Worm (Caenorhabditis elegans) whole organism, L1 larva: ENCODE data around the gene T01B11.1.

Source experiments
- C16A3.4 ChIP-seq: fragments of 150-350 bp; optimal IDR thresholded peaks from 2 replicates; lab custom pipeline; 2014; ENCODE audit warnings: missing biosample characterization, missing genetic modification characterization
- F16B12.6 ChIP-seq: fragments of 150-350 bp; optimal IDR thresholded peaks from 2 replicates; lab custom pipeline; 2014; ENCODE audit warnings: missing biosample characterization, missing genetic modification characterization
- alr-1 ChIP-seq: fragments of 200-800 bp; sonication (Bioruptor generic); optimal IDR thresholded peaks from 2 replicates; lab custom pipeline; 2018; ENCODE audit warnings: borderline replicate concordance, mild to moderate bottlenecking, missing genetic modification characterization, missing compliant biosample characterization
- ceh-63 ChIP-seq: fragments of 200-800 bp; sonication (Bioruptor generic); optimal IDR thresholded peaks from 2 replicates; lab custom pipeline; 2018; ENCODE audit warnings: mild to moderate bottlenecking, missing genetic modification characterization, missing compliant biosample characterization
- ceh-82 ChIP-seq, 3 experiments: fragments of 150-350 bp in 1 of 3; sonication (generic microtip) in 2 of 3; optimal IDR thresholded peaks; 2 replicates each; lab custom pipeline; 2014 to 2017; ENCODE audit warnings: missing biosample characterization in 3 of 3, missing genetic modification characterization in 3 of 3
- ceh-88 ChIP-seq: fragments of 200-800 bp; sonication (Bioruptor generic); IDR thresholded peaks from 2 replicates; pipeline ENCODE4 v1.3.6; 2022; ENCODE audit warnings: missing genetic modification characterization, missing compliant biosample characterization
- ceh-90 ChIP-seq: sonication (generic microtip); optimal IDR thresholded peaks from 2 replicates; lab custom pipeline; 2016; ENCODE audit warnings: missing genetic modification characterization, missing compliant biosample characterization
- ces-1 ChIP-seq: fragments of 150-350 bp; optimal IDR thresholded peaks from 2 replicates; lab custom pipeline; 2014; ENCODE audit warnings: missing biosample characterization, missing genetic modification reagents, missing genetic modification characterization
- dpl-1 ChIP-seq, 3 experiments: fragments of 150-350 bp in 2 of 3; sonication (generic microtip) in 1 of 3; optimal IDR thresholded peaks; 2 replicates each; lab custom pipeline; 2014 to 2017; ENCODE audit warnings: missing biosample characterization in 3 of 3, missing genetic modification characterization in 3 of 3, missing genetic modification reagents in 3 of 3
- dsc-1 ChIP-seq: sonication (generic microtip); optimal IDR thresholded peaks from 2 replicates; lab custom pipeline; 2016; ENCODE audit warnings: mild to moderate bottlenecking, missing genetic modification characterization, missing compliant biosample characterization
- efl-1 ChIP-seq, 4 experiments: fragments of 150-350 bp; optimal IDR thresholded peaks in 3 of 4; peaks in 1 of 4; 1 replicate in 1 of 4; 2 replicates in 3 of 4; lab custom pipeline; 2014; ENCODE audit warnings: missing biosample characterization in 2 of 4, missing genetic modification characterization in 2 of 4, missing genetic modification reagents in 2 of 4
- efl-3 ChIP-seq: fragments of 200-800 bp; sonication (Bioruptor generic); optimal IDR thresholded peaks from 2 replicates; lab custom pipeline; 2018; ENCODE audit warnings: mild to moderate bottlenecking, missing genetic modification characterization, missing compliant biosample characterization
- elt-3 ChIP-seq, 6 experiments: fragments of 150-350 bp in 1 of 6; sonication (generic microtip); optimal IDR thresholded peaks; 2 replicates each; lab custom pipeline; 2017 to 2018; ENCODE audit warnings: missing biosample characterization in 6 of 6, missing genetic modification characterization in 6 of 6, inconsistent platforms in 1 of 6
- fkh-10 ChIP-seq: sonication (generic microtip); optimal IDR thresholded peaks from 2 replicates; lab custom pipeline; 2017; ENCODE audit warnings: missing biosample characterization, missing genetic modification reagents, missing genetic modification characterization
- fos-1 ChIP-seq: fragments of 150-350 bp; optimal IDR thresholded peaks from 2 replicates; lab custom pipeline; 2014; ENCODE audit warnings: missing biosample characterization, missing genetic modification characterization
- grh-1 ChIP-seq: fragments of 200-800 bp; sonication (Bioruptor generic); IDR thresholded peaks from 2 replicates; pipeline ENCODE4 v1.3.6; 2022; ENCODE audit warnings: missing genetic modification reagents, missing genetic modification characterization, missing compliant biosample characterization
- hlh-4 ChIP-seq: sonication (generic microtip); optimal IDR thresholded peaks from 2 replicates; lab custom pipeline; 2016; ENCODE audit warnings: mild to moderate bottlenecking, missing genetic modification characterization, missing compliant biosample characterization
- hpl-2 ChIP-seq: fragments of 150-350 bp; optimal IDR thresholded peaks from 2 replicates; lab custom pipeline; 2014; ENCODE audit warnings: missing biosample characterization, missing genetic modification reagents, missing genetic modification characterization
- irx-1 ChIP-seq: sonication (generic microtip); optimal IDR thresholded peaks from 2 replicates; lab custom pipeline; 2016; ENCODE audit warnings: missing genetic modification characterization, missing compliant biosample characterization
- lin-35 ChIP-seq, 2 experiments: fragments of 150-350 bp; optimal IDR thresholded peaks; 2 replicates each; lab custom pipeline; 2014; ENCODE audit warnings: missing biosample characterization in 2 of 2, missing genetic modification characterization in 2 of 2, missing genetic modification reagents in 2 of 2
- lin-39 ChIP-seq: fragments of 150-350 bp; optimal IDR thresholded peaks from 2 replicates; lab custom pipeline; 2014; ENCODE audit warnings: missing biosample characterization, missing genetic modification reagents, missing genetic modification characterization
- lir-3 ChIP-seq: sonication (generic microtip); optimal IDR thresholded peaks from 2 replicates; lab custom pipeline; 2016; ENCODE audit warnings: mild to moderate bottlenecking, missing genetic modification characterization, moderate library complexity, missing compliant biosample characterization; ENCODE audit not compliant: poor library complexity
- lsy-2 ChIP-seq, 2 experiments: fragments of 150-350 bp; optimal IDR thresholded peaks; 2 replicates each; lab custom pipeline; 2014; ENCODE audit warnings: missing biosample characterization in 2 of 2, missing genetic modification characterization in 2 of 2
- mdl-1 ChIP-seq, 2 experiments: fragments of 150-350 bp; optimal IDR thresholded peaks; 2 replicates each; lab custom pipeline; 2014 to 2017; ENCODE audit warnings: missing biosample characterization in 2 of 2, missing genetic modification characterization in 2 of 2, inconsistent platforms in 1 of 2
- mef-2 ChIP-seq: fragments of 150-350 bp; optimal IDR thresholded peaks from 2 replicates; lab custom pipeline; 2014; ENCODE audit warnings: missing biosample characterization, missing genetic modification characterization
- nhr-11 ChIP-seq: fragments of 150-350 bp; optimal IDR thresholded peaks from 2 replicates; lab custom pipeline; 2014; ENCODE audit warnings: missing biosample characterization, missing genetic modification characterization
- nhr-19 ChIP-seq: fragments of 200-800 bp; sonication (Bioruptor generic); conservative IDR thresholded peaks from 2 replicates; pipeline ENCODE4 v1.3.6; 2022; ENCODE audit warnings: missing genetic modification characterization, missing compliant biosample characterization
- nhr-20 ChIP-seq: sonication (generic microtip); optimal IDR thresholded peaks from 2 replicates; lab custom pipeline; 2016; ENCODE audit warnings: mild to moderate bottlenecking, missing genetic modification characterization, missing compliant biosample characterization
- nhr-237 ChIP-seq: fragments of 150-350 bp; optimal IDR thresholded peaks from 2 replicates; lab custom pipeline; 2014; ENCODE audit warnings: missing biosample characterization, missing genetic modification characterization
- nhr-47 ChIP-seq: sonication (generic microtip); optimal IDR thresholded peaks from 2 replicates; lab custom pipeline; 2016; ENCODE audit warnings: mild to moderate bottlenecking, missing genetic modification characterization, moderate library complexity, missing compliant biosample characterization
- nhr-76 ChIP-seq: sonication (generic microtip); optimal IDR thresholded peaks from 2 replicates; lab custom pipeline; 2017; ENCODE audit warnings: missing biosample characterization, missing genetic modification characterization
- pag-3 ChIP-seq: sonication (generic microtip); optimal IDR thresholded peaks from 2 replicates; lab custom pipeline; 2017; ENCODE audit warnings: missing genetic modification characterization, mild to moderate bottlenecking, missing compliant biosample characterization, antibody characterized with exemption, borderline replicate concordance; ENCODE audit not compliant: insufficient read depth
- pax-3 ChIP-seq: fragments of 200-800 bp; sonication (Bioruptor generic); optimal IDR thresholded peaks from 2 replicates; lab custom pipeline; 2018; ENCODE audit warnings: mild to moderate bottlenecking, missing genetic modification characterization, moderate library complexity, missing compliant biosample characterization
- rnt-1 ChIP-seq: sonication (generic microtip); optimal IDR thresholded peaks from 2 replicates; lab custom pipeline; 2016; ENCODE audit warnings: mild to moderate bottlenecking, missing genetic modification characterization, moderate library complexity, missing compliant biosample characterization
- snu-23 ChIP-seq: sonication (generic microtip); optimal IDR thresholded peaks from 2 replicates; lab custom pipeline; 2016; ENCODE audit warnings: missing genetic modification characterization, missing compliant biosample characterization
- sptf-1 ChIP-seq: fragments of 150-350 bp; optimal IDR thresholded peaks from 2 replicates; lab custom pipeline; 2014; ENCODE audit warnings: missing biosample characterization, missing genetic modification characterization
- swsn-7 ChIP-seq: sonication (generic microtip); optimal IDR thresholded peaks from 2 replicates; lab custom pipeline; 2016; ENCODE audit warnings: missing genetic modification characterization, missing compliant biosample characterization
- tbx-2 ChIP-seq: sonication (generic microtip); optimal IDR thresholded peaks from 2 replicates; lab custom pipeline; 2016; ENCODE audit warnings: missing genetic modification characterization, missing compliant biosample characterization
- unc-30 ChIP-seq: sonication (generic microtip); optimal IDR thresholded peaks from 2 replicates; lab custom pipeline; 2017; ENCODE audit warnings: missing biosample characterization, missing genetic modification characterization
- unc-62 ChIP-seq: fragments of 150-350 bp; optimal IDR thresholded peaks from 2 replicates; lab custom pipeline; 2014; ENCODE audit warnings: missing biosample characterization, missing genetic modification reagents, missing genetic modification characterization
- unc-98 ChIP-seq: fragments of 200-800 bp; sonication (Bioruptor generic); IDR thresholded peaks from 2 replicates; pipeline ENCODE4 v1.3.6; 2022; ENCODE audit warnings: missing genetic modification characterization, missing compliant biosample characterization
- vab-15 ChIP-seq: sonication (generic microtip); optimal IDR thresholded peaks from 2 replicates; lab custom pipeline; 2017; ENCODE audit warnings: missing genotype, mild to moderate bottlenecking, missing genetic modification characterization, missing compliant biosample characterization
- xbp-1 ChIP-seq: sonication (generic microtip); optimal IDR thresholded peaks from 2 replicates; lab custom pipeline; 2016; ENCODE audit warnings: missing genetic modification characterization, missing compliant biosample characterization
- zag-1 ChIP-seq: fragments of 150-350 bp; optimal IDR thresholded peaks from 2 replicates; lab custom pipeline; 2014; ENCODE audit warnings: missing biosample characterization, missing genetic modification characterization
- zip-4 ChIP-seq: fragments of 200-800 bp; sonication (Bioruptor generic); optimal IDR thresholded peaks from 2 replicates; lab custom pipeline; 2018; ENCODE audit warnings: mild to moderate bottlenecking, missing genetic modification characterization, moderate library complexity, missing compliant biosample characterization
- ztf-4 ChIP-seq: fragments of 150-350 bp; optimal IDR thresholded peaks from 2 replicates; lab custom pipeline; 2014; ENCODE audit warnings: missing biosample characterization, missing genetic modification characterization

The T01B11.1 gene

DNA sequence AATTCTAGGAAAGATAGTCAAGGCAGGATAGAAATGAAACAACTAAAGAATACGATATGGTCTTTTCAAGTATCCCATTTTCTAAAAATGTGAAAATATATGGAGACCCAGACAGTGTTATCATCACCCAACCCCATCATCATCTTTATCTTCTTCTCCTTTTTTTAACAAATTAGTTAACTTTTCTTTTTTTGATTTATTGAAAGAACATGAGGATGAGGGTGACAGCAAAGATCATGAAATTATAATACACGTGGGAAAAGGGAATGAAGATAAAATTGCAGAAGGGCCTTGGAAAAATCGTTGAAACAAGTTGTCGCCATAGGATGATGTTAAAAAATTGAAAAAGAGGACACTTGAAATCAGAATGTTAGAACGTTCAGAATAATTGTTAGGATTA lies 17.2 kb downstream of the T01B11.1 start (continued):
- TF ChIP-seq mdl-1 (tag; optimal IDR thresholded peaks at IDR 0.05; lab: Kevin White, UChicago) (no peak), alr-1 (tag; lab: Kevin White, UChicago) (no peak), ceh-90 (tag; lab: Kevin White, UChicago) (no peak), ceh-82 (tag; optimal IDR thresholded peaks at IDR 0.05; lab: Kevin White, UChicago) (no peak), nhr-19 (peak; percentile 30), nhr-237 (no peak), irx-1 (tag; lab: Kevin White, UChicago) (no peak), C16A3.4 (no peak), zag-1 (tag; lab: Kevin White, UChicago) (no peak), sptf-1 (no peak), lin-35 (GFP tag; optimal IDR thresholded peaks at IDR 0.05; lab: Kevin White, UChicago) (peak in 1 of 2 experiments; percentile 34), efl-1 (optimal IDR thresholded peaks at IDR 0.05; lab: Kevin White, UChicago) (no peak), efl-1 (GFP tag; optimal IDR thresholded peaks at IDR 0.05 in 1 of 2; lab: Kevin White, UChicago) (no peak), rnt-1 (tag; lab: Kevin White, UChicago) (no peak), zip-4 (GFP tag; lab: Kevin White, UChicago) (no peak), vab-15 (tag; lab: Kevin White, UChicago) (no peak), nhr-76 (tag; lab: Kevin White, UChicago) (no peak), F16B12.6 (tag; lab: Kevin White, UChicago) (no peak), snu-23 (peak; percentile 26), unc-62 (GFP tag; lab: Kevin White, UChicago) (no peak), tbx-2 (peak; percentile 3), ceh-63 (no peak), fos-1 (no peak), mef-2 (tag; lab: Kevin White, UChicago) (no peak), fkh-10 (no peak), dpl-1 (GFP tag; optimal IDR thresholded peaks at IDR 0.05; lab: Kevin White, UChicago) (no peak)

DNA sequence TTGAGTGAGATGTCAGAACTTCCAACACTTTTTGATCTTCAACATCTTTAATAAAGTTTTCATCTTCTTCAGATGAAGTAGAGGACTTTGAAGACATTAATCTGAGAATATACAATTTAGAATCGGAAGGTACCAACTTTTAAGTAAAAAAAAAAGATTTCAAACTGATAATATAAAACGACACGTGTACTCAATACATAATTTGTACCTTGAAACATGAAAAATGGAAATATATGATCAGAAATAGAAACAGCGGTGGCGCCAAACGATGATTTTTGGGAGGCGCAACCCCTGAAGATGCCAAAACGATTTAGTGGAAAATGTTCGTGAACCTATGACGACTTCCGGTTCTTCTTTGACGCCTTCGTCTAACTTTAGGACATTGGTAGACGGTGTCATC lies 25.5 kb downstream of the T01B11.1 start, which contains the start of gene oat-1:
Gene oat-1 (minus strand): TSS at position 101 of the 400 bp plus-strand sequence.
- TF ChIP-seq grh-1 (no peak), hlh-4 (tag; lab: Kevin White, UChicago) (no peak), alr-1 (tag; lab: Kevin White, UChicago) (no peak), nhr-11 (tag; lab: Kevin White, UChicago) (no peak), nhr-76 (tag; lab: Kevin White, UChicago) (no peak), lsy-2 (tag; optimal IDR thresholded peaks at IDR 0.05; lab: Kevin White, UChicago) (no peak), pag-3 (tag; lab: Kevin White, UChicago) (no peak), elt-3 (tag; optimal IDR thresholded peaks at IDR 0.05; lab: Kevin White, UChicago) (no peak), rnt-1 (tag; lab: Kevin White, UChicago) (no peak), nhr-19 (no peak), ztf-4 (tag; lab: Kevin White, UChicago) (no peak), nhr-20 (tag; lab: Kevin White, UChicago) (no peak), lin-39 (tag; lab: Kevin White, UChicago) (no peak), nhr-237 (no peak), efl-3 (GFP tag; lab: Kevin White, UChicago) (no peak), ceh-63 (no peak), ceh-88 (no peak), dsc-1 (tag; lab: Kevin White, UChicago) (no peak)
- TF ChIP-seq, all 84 proteins: peak for 0

DNA sequence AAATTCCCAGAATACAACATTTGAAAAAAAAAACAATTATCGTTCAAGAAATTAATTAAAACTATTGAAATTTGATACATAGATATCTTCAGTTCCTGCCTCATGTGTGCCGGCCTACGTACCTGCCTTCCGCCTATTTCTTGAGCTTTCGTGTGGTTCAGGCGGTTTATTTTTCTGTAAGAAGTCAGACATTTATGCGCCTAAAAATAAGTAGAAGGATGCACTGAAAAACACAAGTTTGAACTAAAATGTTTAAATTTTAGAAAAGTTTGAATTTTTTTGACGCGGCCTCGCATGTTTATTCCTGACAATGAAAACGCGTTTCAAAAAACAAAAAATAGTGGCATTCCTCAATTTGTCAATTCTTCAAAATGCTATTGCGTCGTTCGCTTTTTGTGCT lies 26.8 kb downstream of the T01B11.1 start, which contains the start of gene C28C12.11:
Gene C28C12.11 (plus strand): TSS at position 301 of the 400 bp plus-strand sequence.
- TF ChIP-seq unc-30 (tag; lab: Kevin White, UChicago) (no peak), xbp-1 (tag; lab: Kevin White, UChicago) (no peak), unc-98 (no peak), ces-1 (GFP tag; lab: Kevin White, UChicago) (no peak), fkh-10 (no peak), swsn-7 (tag; lab: Kevin White, UChicago) (no peak), hpl-2 (GFP tag; lab: Kevin White, UChicago) (no peak), nhr-11 (tag; lab: Kevin White, UChicago) (no peak), zip-4 (GFP tag; lab: Kevin White, UChicago) (no peak), zag-1 (tag; lab: Kevin White, UChicago) (no peak), nhr-47 (no peak), pax-3 (no peak), lir-3 (tag; lab: Kevin White, UChicago) (no peak)
